Worm (Caenorhabditis elegans) whole organism, late embryonic: ENCODE measurements around the gene eif-2D.

Source experiments
- C08G9.2 ChIP-seq: sonication (generic microtip); optimal IDR thresholded peaks from 2 replicates; lab custom pipeline; 2016; ENCODE audit warnings: mild to moderate bottlenecking, missing genetic modification characterization, moderate library complexity, missing compliant biosample characterization
- Y22D7AL.16 ChIP-seq: sonication (generic microtip); optimal IDR thresholded peaks from 2 replicates; lab custom pipeline; 2016; ENCODE audit warnings: missing genetic modification characterization, missing compliant biosample characterization
- ceh-14 ChIP-seq: sonication (generic microtip); optimal IDR thresholded peaks from 2 replicates; lab custom pipeline; 2016; ENCODE audit warnings: missing genotype, missing genetic modification characterization, missing compliant biosample characterization
- ceh-18 ChIP-seq: sonication (generic microtip); optimal IDR thresholded peaks from 2 replicates; lab custom pipeline; 2016; ENCODE audit warnings: missing genetic modification characterization, missing compliant biosample characterization
- ceh-19 ChIP-seq: fragments of 200-800 bp; sonication (Bioruptor generic); optimal IDR thresholded peaks from 2 replicates; lab custom pipeline; 2018; ENCODE audit warnings: mild to moderate bottlenecking, missing genetic modification characterization, missing compliant biosample characterization
- ceh-2 ChIP-seq: sonication (generic microtip); optimal IDR thresholded peaks from 2 replicates; lab custom pipeline; 2016; ENCODE audit warnings: missing genotype, missing genetic modification characterization, missing compliant biosample characterization
- ceh-24 ChIP-seq: sonication (generic microtip); optimal IDR thresholded peaks from 2 replicates; lab custom pipeline; 2016; ENCODE audit warnings: mild to moderate bottlenecking, missing genetic modification characterization, missing compliant biosample characterization
- ceh-31 ChIP-seq: sonication (generic microtip); optimal IDR thresholded peaks from 2 replicates; lab custom pipeline; 2016; ENCODE audit warnings: missing genetic modification characterization, missing compliant biosample characterization
- ceh-9 ChIP-seq: sonication (generic microtip); optimal IDR thresholded peaks from 2 replicates; lab custom pipeline; 2016; ENCODE audit warnings: mild to moderate bottlenecking, missing genetic modification characterization, inconsistent platforms, missing compliant biosample characterization
- dmd-4 ChIP-seq: sonication (generic microtip); optimal IDR thresholded peaks from 2 replicates; lab custom pipeline; 2016; ENCODE audit warnings: borderline replicate concordance, missing genetic modification characterization, missing compliant biosample characterization
- dve-1 ChIP-seq: sonication (generic microtip); optimal IDR thresholded peaks from 2 replicates; lab custom pipeline; 2017; ENCODE audit warnings: antibody characterized with exemption, mild to moderate bottlenecking, missing genetic modification characterization, missing compliant biosample characterization
- elt-2 ChIP-seq: sonication (generic microtip); optimal IDR thresholded peaks from 2 replicates; lab custom pipeline; 2016; ENCODE audit warnings: missing genetic modification reagents, missing genetic modification characterization, missing compliant biosample characterization
- elt-4 ChIP-seq: sonication (generic microtip); optimal IDR thresholded peaks from 2 replicates; lab custom pipeline; 2016; ENCODE audit warnings: missing genetic modification characterization, missing compliant biosample characterization
- eyg-1 ChIP-seq: sonication (generic microtip); optimal IDR thresholded peaks from 2 replicates; lab custom pipeline; 2016; ENCODE audit warnings: missing genotype, missing genetic modification characterization, missing compliant biosample characterization
- fkh-6 ChIP-seq: sonication (generic microtip); optimal IDR thresholded peaks from 2 replicates; lab custom pipeline; 2016; ENCODE audit warnings: missing genetic modification characterization, missing compliant biosample characterization
- hlh-30 ChIP-seq: sonication (generic microtip); optimal IDR thresholded peaks from 2 replicates; lab custom pipeline; 2017; ENCODE audit warnings: antibody characterized with exemption, missing genetic modification characterization, missing compliant biosample characterization; ENCODE audit not compliant: insufficient read depth
- hlh-6 ChIP-seq: sonication (generic microtip); optimal IDR thresholded peaks from 2 replicates; lab custom pipeline; 2016; ENCODE audit warnings: missing genotype, missing genetic modification characterization, missing compliant biosample characterization
- lim-6 ChIP-seq: sonication (generic microtip); optimal IDR thresholded peaks from 2 replicates; lab custom pipeline; 2016; ENCODE audit warnings: missing genetic modification characterization, missing compliant biosample characterization
- lin-11 ChIP-seq: fragments of 200-800 bp; sonication (Bioruptor generic); optimal IDR thresholded peaks from 2 replicates; lab custom pipeline; 2018; ENCODE audit warnings: mild to moderate bottlenecking, missing genetic modification characterization, missing compliant biosample characterization
- madf-2 ChIP-seq: sonication (generic microtip); optimal IDR thresholded peaks from 2 replicates; lab custom pipeline; 2017; ENCODE audit warnings: missing genetic modification characterization, missing compliant biosample characterization
- mec-3 ChIP-seq: sonication (generic microtip); optimal IDR thresholded peaks from 2 replicates; lab custom pipeline; 2016; ENCODE audit warnings: borderline replicate concordance, missing genetic modification characterization, missing compliant biosample characterization
- nfya-1 ChIP-seq: sonication (generic microtip); optimal IDR thresholded peaks from 2 replicates; lab custom pipeline; 2017; ENCODE audit warnings: missing genetic modification characterization, mild to moderate bottlenecking, missing compliant biosample characterization, antibody characterized with exemption, moderate library complexity
- nhr-11 ChIP-seq: fragments of 150-350 bp; optimal IDR thresholded peaks from 2 replicates; lab custom pipeline; 2014; ENCODE audit warnings: missing biosample characterization, missing genetic modification characterization
- nhr-232 ChIP-seq: sonication (generic microtip); optimal IDR thresholded peaks from 2 replicates; lab custom pipeline; 2016; ENCODE audit warnings: missing genetic modification characterization, missing compliant biosample characterization
- pag-3 ChIP-seq: sonication (generic microtip); optimal IDR thresholded peaks from 2 replicates; lab custom pipeline; 2016; ENCODE audit warnings: missing compliant biosample characterization, missing genetic modification characterization, borderline replicate concordance
- pha-2 ChIP-seq: sonication (generic microtip); optimal IDR thresholded peaks from 2 replicates; lab custom pipeline; 2017; ENCODE audit warnings: mild to moderate bottlenecking, missing genetic modification characterization, missing compliant biosample characterization
- pha-4 ChIP-seq: fragments of 150-350 bp; optimal IDR thresholded peaks from 2 replicates; lab custom pipeline; 2018; ENCODE audit warnings: missing biosample characterization, missing genetic modification reagents, missing genetic modification characterization
- pros-1 ChIP-seq: fragments of 150-350 bp; optimal IDR thresholded peaks from 2 replicates; lab custom pipeline; 2014; ENCODE audit warnings: missing biosample characterization, missing genetic modification reagents, missing genetic modification characterization
- ref-2 ChIP-seq: sonication (generic microtip); optimal IDR thresholded peaks from 2 replicates; lab custom pipeline; 2016; ENCODE audit warnings: missing genetic modification characterization, missing compliant biosample characterization
- ttx-3 ChIP-seq: sonication (generic microtip); optimal IDR thresholded peaks from 2 replicates; lab custom pipeline; 2016; ENCODE audit warnings: missing genetic modification reagents, missing genetic modification characterization, missing compliant biosample characterization
- unc-3 ChIP-seq, 2 experiments: fragments of 200-800 bp in 1 of 2; sonication (Bioruptor generic) in 1 of 2; sonication (generic microtip) in 1 of 2; conservative IDR thresholded peaks in 1 of 2; optimal IDR thresholded peaks in 1 of 2; 2 replicates each; pipeline versions ENCODE4 v1.3.6 to Lab custom; 2016 to 2022; ENCODE audit warnings: missing compliant biosample characterization in 2 of 2, missing genetic modification characterization in 2 of 2, missing genetic modification reagents in 1 of 2
- unc-42 ChIP-seq: sonication (generic microtip); optimal IDR thresholded peaks from 2 replicates; lab custom pipeline; 2016; ENCODE audit warnings: missing genotype, missing genetic modification characterization, missing compliant biosample characterization
- unc-55 ChIP-seq: sonication (generic microtip); optimal IDR thresholded peaks from 2 replicates; lab custom pipeline; 2017; ENCODE audit warnings: missing biosample characterization, missing genetic modification reagents, missing genetic modification characterization
- ztf-16 ChIP-seq: sonication (generic microtip); optimal IDR thresholded peaks from 2 replicates; lab custom pipeline; 2017; ENCODE audit warnings: missing genetic modification characterization, missing compliant biosample characterization

Gene eif-2D

DNA sequence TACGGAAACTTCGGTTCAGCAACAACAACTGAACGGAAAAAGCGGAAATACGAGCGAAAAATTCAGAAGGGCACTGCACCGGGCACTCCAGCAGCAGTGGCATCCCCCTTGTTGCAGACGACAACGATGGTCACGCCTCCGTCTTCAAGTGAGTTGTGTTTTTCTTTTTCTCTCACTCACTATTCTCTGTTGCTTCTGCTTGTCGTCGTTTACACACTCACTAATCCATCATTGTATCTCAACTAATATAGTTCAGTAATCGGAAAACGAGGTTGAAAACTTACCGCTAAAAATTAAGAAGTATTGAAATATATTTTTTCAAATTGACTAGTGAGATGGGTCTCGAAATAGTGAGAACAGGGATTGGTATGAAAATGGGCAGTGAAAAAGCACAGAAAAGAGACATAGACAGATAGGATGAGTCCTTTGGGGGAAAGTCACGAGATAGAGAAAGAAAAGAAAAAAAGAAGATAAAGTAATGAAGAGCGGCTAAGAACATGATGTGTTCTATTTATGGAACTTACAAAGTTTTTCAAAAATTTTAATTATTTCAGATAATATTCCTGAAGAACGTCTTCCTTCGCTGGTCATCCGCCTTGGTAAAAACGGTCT, 28.2 kb upstream of the eif-2D start:
- TF ChIP-seq ref-2 (tag; lab: Kevin White, UChicago), result no peak
- peak; percentile 10 for TF ChIP-seq ceh-14 (tag; lab: Kevin White, UChicago)
- no peak for TF ChIP-seq madf-2 (tag; lab: Kevin White, UChicago)
- peak; percentile 12 for TF ChIP-seq unc-42 (tag; lab: Kevin White, UChicago)
- TF ChIP-seq hlh-6 (tag; lab: Kevin White, UChicago), result no peak
- TF ChIP-seq elt-4, result no peak
- TF ChIP-seq nhr-11 (tag; lab: Kevin White, UChicago), result no peak

- TF ChIP-seq hlh-6 (tag; lab: Kevin White, UChicago) (no peak), unc-3 (GFP tag; conservative IDR thresholded peaks at IDR 0.05; lab: Robert Waterston, UW) (no peak), unc-3 (tag; optimal IDR thresholded peaks at IDR 0.05; lab: Kevin White, UChicago) (no peak), mec-3 (tag; lab: Kevin White, UChicago) (no peak), pha-2 (tag; lab: Kevin White, UChicago) (no peak), Y22D7AL.16 (tag; lab: Kevin White, UChicago) (no peak), ceh-18 (tag; lab: Kevin White, UChicago) (no peak), nfya-1 (tag; lab: Kevin White, UChicago) (no peak), fkh-6 (no peak), ceh-19 (GFP tag; lab: Kevin White, UChicago) (no peak), unc-42 (tag; lab: Kevin White, UChicago) (no peak), C08G9.2 (tag; lab: Kevin White, UChicago) (no peak), unc-55 (GFP tag; lab: Kevin White, UChicago) (no peak), nhr-232 (no peak), dmd-4 (tag; lab: Kevin White, UChicago) (no peak), dve-1 (no peak), ttx-3 (tag; lab: Kevin White, UChicago) (no peak)
Observed at ce11 chrII:5665029-5665428, 26.5 kb upstream of the eif-2D start, which contains the start of gene C25H3.15. C25H3.15 (plus strand) TSS chrII:5665329.

ce11 chrII:5665991-5666390, 25.5 kb upstream of the eif-2D start, which contains the start of gene C25H3.16:
C25H3.16 (plus strand) TSS chrII:5666291.
- no peak for TF ChIP-seq elt-4
- no peak for TF ChIP-seq eyg-1
- no peak for TF ChIP-seq nhr-11 (tag; lab: Kevin White, UChicago)
- no peak for TF ChIP-seq lim-6 (tag; lab: Kevin White, UChicago)
- TF ChIP-seq unc-55 (GFP tag; lab: Kevin White, UChicago), result no peak
- TF ChIP-seq hlh-30 (tag; lab: Kevin White, UChicago), result no peak
- TF ChIP-seq lin-11 (tag; lab: Kevin White, UChicago), result no peak
- TF ChIP-seq ceh-2 (tag; lab: Kevin White, UChicago), result no peak
- TF ChIP-seq ztf-16 (tag; lab: Kevin White, UChicago), result no peak
- TF ChIP-seq pag-3 (tag; lab: Kevin White, UChicago), result no peak
- no peak for TF ChIP-seq pros-1
- TF ChIP-seq, all 69 proteins: peak for 0

- no peak for TF ChIP-seq ceh-24 (tag; lab: Kevin White, UChicago)
- no peak for TF ChIP-seq hlh-6 (tag; lab: Kevin White, UChicago)
- TF ChIP-seq pha-4 (tag; lab: Kevin White, UChicago), result no peak
- no peak for TF ChIP-seq ceh-31
- TF ChIP-seq ceh-18 (tag; lab: Kevin White, UChicago), result no peak
- TF ChIP-seq elt-4, result no peak
- TF ChIP-seq ceh-9 (tag; lab: Kevin White, UChicago), result no peak
- no peak for TF ChIP-seq elt-2 (tag; lab: Kevin White, UChicago)
- TF ChIP-seq madf-2 (tag; lab: Kevin White, UChicago), result no peak
Observed at ce11 chrII:5667540-5667939, 24.0 kb upstream of the eif-2D start.
